Worm (Caenorhabditis elegans) whole organism, L1 larva: ENCODE measurements around the gene srh-172.

ENCODE experiments used
- ceh-82 ChIP-seq, 3 experiments: fragments of 150-350 bp in 1 of 3; sonication (generic microtip) in 2 of 3; optimal IDR thresholded peaks; 2 replicates each; lab custom pipeline; 2014 to 2017; ENCODE audit warnings: missing biosample characterization in 3 of 3, missing genetic modification characterization in 3 of 3
- fkh-10 ChIP-seq: sonication (generic microtip); optimal IDR thresholded peaks from 2 replicates; lab custom pipeline; 2017; ENCODE audit warnings: missing biosample characterization, missing genetic modification reagents, missing genetic modification characterization
- lin-15B ChIP-seq: fragments of 150-350 bp; sonication (generic microtip); optimal IDR thresholded peaks from 3 replicates; lab custom pipeline; 2014; ENCODE audit warnings: missing biosample characterization, missing genetic modification characterization
- lin-39 ChIP-seq: fragments of 150-350 bp; optimal IDR thresholded peaks from 2 replicates; lab custom pipeline; 2014; ENCODE audit warnings: missing biosample characterization, missing genetic modification reagents, missing genetic modification characterization
- mab-9 ChIP-seq: fragments of 200-800 bp; sonication (Bioruptor generic); IDR thresholded peaks from 2 replicates; pipeline ENCODE4 v1.3.6; 2022; ENCODE audit warnings: missing genetic modification reagents, missing genetic modification characterization, missing compliant biosample characterization
- mef-2 ChIP-seq: fragments of 150-350 bp; optimal IDR thresholded peaks from 2 replicates; lab custom pipeline; 2014; ENCODE audit warnings: missing biosample characterization, missing genetic modification characterization
- nhr-11 ChIP-seq: fragments of 150-350 bp; optimal IDR thresholded peaks from 2 replicates; lab custom pipeline; 2014; ENCODE audit warnings: missing biosample characterization, missing genetic modification characterization
- nhr-85 ChIP-seq: sonication (generic microtip); peaks from one replicate; lab custom pipeline; 2016; ENCODE audit warnings: missing genetic modification characterization, inconsistent platforms, missing compliant biosample characterization
- pqm-1 ChIP-seq: sonication (generic microtip); optimal IDR thresholded peaks from 3 replicates; lab custom pipeline; 2017; ENCODE audit warnings: missing biosample characterization, missing genetic modification characterization
- snpc-4 ChIP-seq: fragments of 150-350 bp; optimal IDR thresholded peaks from 2 replicates; lab custom pipeline; 2014; ENCODE audit warnings: missing biosample characterization, missing genetic modification characterization
- snu-23 ChIP-seq: sonication (generic microtip); optimal IDR thresholded peaks from 2 replicates; lab custom pipeline; 2016; ENCODE audit warnings: missing genetic modification characterization, missing compliant biosample characterization
- tlp-1 ChIP-seq: fragments of 150-350 bp; optimal IDR thresholded peaks from 2 replicates; lab custom pipeline; 2014; ENCODE audit warnings: missing biosample characterization, missing genetic modification characterization

DNA sequence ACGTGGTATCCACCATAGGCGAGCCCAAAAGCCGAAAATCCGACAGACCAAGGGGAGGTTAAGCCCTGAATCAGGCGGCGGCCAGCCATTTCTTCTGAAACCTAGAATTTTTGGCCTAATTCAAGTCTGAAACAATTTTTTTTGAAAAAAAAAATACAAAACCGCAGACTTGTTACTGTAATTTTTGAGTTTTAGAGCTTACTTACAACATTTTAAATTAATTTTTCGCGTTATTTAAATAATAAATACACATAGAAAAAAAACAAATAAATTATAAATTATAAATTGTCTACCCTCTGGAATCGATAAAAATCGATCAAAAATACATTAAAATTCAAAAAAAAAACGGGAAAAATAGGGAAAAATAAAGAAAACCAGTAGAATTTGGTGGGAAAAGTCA is 12.3 kb upstream of the srh-172 start, which contains the start of gene dhs-24:
- TF ChIP-seq lin-15B (tag; lab: Kevin White, UChicago) (no peak), lin-39 (tag; lab: Kevin White, UChicago) (no peak), mab-9 (GFP tag; lab: Robert Waterston, UW) (no peak), ceh-82 (tag; optimal IDR thresholded peaks at IDR 0.05; lab: Kevin White, UChicago) (no peak), snu-23 (GFP tag; lab: Kevin White, UChicago) (no peak), nhr-85 (tag; lab: Kevin White, UChicago) (no peak), nhr-11 (no peak), mef-2 (tag; lab: Kevin White, UChicago) (no peak), pqm-1 (tag; lab: Kevin White, UChicago) (no peak), tlp-1 (tag; lab: Kevin White, UChicago) (no peak), snpc-4 (no peak), fkh-10 (no peak)
